Worm (Caenorhabditis elegans): Measurements from ENCODE around the gene F10D7.3.
A peak's percentile ranks its signal among the peaks of the same experiment; 100 is the strongest.

The F10D7.3 gene

ce11 chrX:17421532-17422078 is 47.2 kb upstream of the F10D7.3 start, which contains the start of gene osm-11 (continued):
- no peak for TF ChIP-seq nhr-84 (tag; optimal IDR thresholded peaks at IDR 0.05)
- TF ChIP-seq efl-1 (optimal IDR thresholded peaks at IDR 0.05) = no peak
- TF ChIP-seq efl-1 (GFP tag; optimal IDR thresholded peaks at IDR 0.05 in 1 of 2) = no peak
- no peak for TF ChIP-seq lir-3 (tag; optimal IDR thresholded peaks at IDR 0.05; ENCODE audit: poor library complexity)
- no peak for TF ChIP-seq ces-1 (GFP tag; optimal IDR thresholded peaks at IDR 0.05)
- TF ChIP-seq egl-27 (tag; optimal IDR thresholded peaks at IDR 0.05) = peak in 1 of 2 experiments; percentile 20
- TF ChIP-seq ceh-8 (GFP tag; optimal IDR thresholded peaks at IDR 0.05) = no peak
- TF ChIP-seq nhr-85 (tag) = peak; percentile 98
- no peak for TF ChIP-seq F16B12.6 (tag; optimal IDR thresholded peaks at IDR 0.05)
- TF ChIP-seq dsc-1 (tag; optimal IDR thresholded peaks at IDR 0.05) = no peak
- no peak for TF ChIP-seq swsn-7 (tag; optimal IDR thresholded peaks at IDR 0.05)

ce11 chrX:17420585-17421459 is 46.4 kb upstream of the F10D7.3 start:
- TF ChIP-seq ceh-8 (GFP tag; optimal IDR thresholded peaks at IDR 0.05) (no peak), ama-1 (optimal IDR thresholded peaks at IDR 0.05) (peak; percentile 95), fkh-10 (GFP tag; optimal IDR thresholded peaks at IDR 0.05) (no peak), hpl-2 (GFP tag; optimal IDR thresholded peaks at IDR 0.05) (peak; percentile 35), efl-1 (optimal IDR thresholded peaks at IDR 0.05) (no peak), efl-1 (GFP tag; optimal IDR thresholded peaks at IDR 0.05 in 1 of 2) (peak in 1 of 2 experiments; percentile 84), unc-98 (GFP tag; IDR thresholded peaks at IDR 0.05) (no peak), ceh-88 (GFP tag; IDR thresholded peaks at IDR 0.05) (no peak), ztf-4 (tag; optimal IDR thresholded peaks at IDR 0.05) (peak; percentile 6), ztf-11 (tag; optimal IDR thresholded peaks at IDR 0.05) (no peak), elt-3 (tag; optimal IDR thresholded peaks at IDR 0.05) (peak in 1 of 6 experiments; percentile 12), egl-13 (tag; optimal IDR thresholded peaks at IDR 0.05) (no peak)

DNA sequence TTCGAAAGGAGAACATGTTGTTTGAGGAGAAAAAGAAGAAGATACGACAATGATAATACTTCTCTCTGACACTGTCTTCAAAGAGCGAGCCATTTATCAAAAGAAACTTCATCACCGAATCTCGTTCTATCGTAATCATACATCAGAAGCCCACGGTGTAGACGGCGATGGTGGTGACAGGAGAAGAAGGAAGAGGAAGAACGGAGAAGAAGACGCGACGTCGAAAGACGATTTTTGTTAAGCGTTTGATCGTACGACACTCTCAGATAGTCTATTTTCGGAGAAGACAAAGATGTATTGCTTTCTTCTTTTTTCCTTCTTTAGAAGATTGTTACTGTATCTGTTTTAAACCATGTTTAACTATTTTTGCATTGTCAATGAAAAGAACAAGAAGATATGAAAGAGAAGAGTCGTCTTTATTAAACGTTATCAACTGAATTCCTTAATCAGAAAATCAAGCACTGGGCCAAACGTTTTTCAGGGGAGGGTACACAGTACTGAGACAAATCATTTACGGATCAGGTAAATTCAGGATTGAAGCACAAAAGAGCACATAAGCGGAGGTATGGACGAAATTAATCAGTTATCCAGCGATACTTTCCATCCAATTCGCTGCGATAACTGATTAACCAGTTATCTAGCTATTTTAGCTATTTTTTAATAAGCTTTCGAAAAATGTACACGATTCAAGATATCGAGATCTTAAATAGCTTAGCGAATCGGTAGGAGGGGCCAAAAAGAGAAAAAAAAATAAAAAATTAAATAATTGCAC is 45.6 kb upstream of the F10D7.3 start:
- no peak for TF ChIP-seq dpl-1 (GFP tag; optimal IDR thresholded peaks at IDR 0.05)
- no peak for TF ChIP-seq C34B4.2 (tag; optimal IDR thresholded peaks at IDR 0.05)
- no peak for TF ChIP-seq sptf-1 (tag; optimal IDR thresholded peaks at IDR 0.05)
- TF ChIP-seq nhr-11 (tag; optimal IDR thresholded peaks at IDR 0.05) = no peak
- TF ChIP-seq snu-23 (GFP tag; optimal IDR thresholded peaks at IDR 0.05) = peak; percentile 54
- TF ChIP-seq lsy-2 (tag; optimal IDR thresholded peaks at IDR 0.05) = peak in 1 of 2 experiments; percentile 71
- peak; percentile 22 for TF ChIP-seq lin-13 (GFP tag; optimal IDR thresholded peaks at IDR 0.05)
- TF ChIP-seq hlh-17 (GFP tag; optimal IDR thresholded peaks at IDR 0.05; ENCODE audit: borderline replicate concordance) = no peak
- no peak for TF ChIP-seq rnt-1 (tag; optimal IDR thresholded peaks at IDR 0.05)
- TF ChIP-seq unc-130 (tag; optimal IDR thresholded peaks at IDR 0.05) = no peak
- TF ChIP-seq tbx-2 (tag; optimal IDR thresholded peaks at IDR 0.05) = peak; percentile 13
- TF ChIP-seq fkh-10 (GFP tag; optimal IDR thresholded peaks at IDR 0.05) = no peak
- no peak for TF ChIP-seq ztf-11 (tag; optimal IDR thresholded peaks at IDR 0.05)
- peak; percentile 59 for TF ChIP-seq aly-2 (tag; optimal IDR thresholded peaks at IDR 0.05)
- TF ChIP-seq aha-1 (tag; optimal IDR thresholded peaks at IDR 0.05) = no peak
- no peak for TF ChIP-seq sox-4 (tag; optimal IDR thresholded peaks at IDR 0.05)
- peak; percentile 91 for TF ChIP-seq nhr-85 (tag)
- TF ChIP-seq egl-13 (tag; optimal IDR thresholded peaks at IDR 0.05) = no peak
- no peak for TF ChIP-seq unc-62 (GFP tag; optimal IDR thresholded peaks at IDR 0.05)
- 0 out of 2 replicates have a peak, but pooled peaks have one; percentile 7 for TF ChIP-seq ets-5 (GFP tag; IDR thresholded peaks at IDR 0.05)
- TF ChIP-seq elt-3 (tag; optimal IDR thresholded peaks at IDR 0.05) = peak in 3 of 6 experiments; percentile 2 to 80 (median 70)
- TF ChIP-seq nhr-19 (GFP tag; conservative IDR thresholded peaks at IDR 0.05) = peak; percentile 37; the same call in 1 of the 2 replicates
- TF ChIP-seq nhr-71 (tag; optimal IDR thresholded peaks at IDR 0.05) = peak; percentile 77
- TF ChIP-seq lin-14 (GFP tag; optimal IDR thresholded peaks at IDR 0.05) = peak; percentile 45
- TF ChIP-seq efl-1 (optimal IDR thresholded peaks at IDR 0.05) = no peak
- TF ChIP-seq efl-1 (GFP tag; optimal IDR thresholded peaks at IDR 0.05 in 1 of 2) = peak in 1 of 2 experiments; percentile 85
- TF ChIP-seq jun-1 (tag; optimal IDR thresholded peaks at IDR 0.05) = peak; percentile 26
- TF ChIP-seq unc-30 (tag; optimal IDR thresholded peaks at IDR 0.05) = no peak
- TF ChIP-seq hlh-4 (tag; optimal IDR thresholded peaks at IDR 0.05) = no peak
- TF ChIP-seq nhr-84 (tag; optimal IDR thresholded peaks at IDR 0.05) = no peak
- no peak for TF ChIP-seq F16B12.6 (tag; optimal IDR thresholded peaks at IDR 0.05)
- TF ChIP-seq nhr-47 (tag; optimal IDR thresholded peaks at IDR 0.05) = peak; percentile 28
- peak; percentile 27 for TF ChIP-seq irx-1 (tag; optimal IDR thresholded peaks at IDR 0.05)

All from whole organism, L1 larva.